Worm (Caenorhabditis elegans) whole organism, L3 larva: Measurements from ENCODE around the gene F59D12.2.

ENCODE experiments used
- R02D3.7 ChIP-seq: fragments of 150-350 bp; optimal IDR thresholded peaks from 2 replicates; lab custom pipeline; 2014; ENCODE audit warnings: missing biosample characterization, missing genetic modification characterization
- ZK546.5 ChIP-seq: sonication (generic microtip); optimal IDR thresholded peaks from 2 replicates; lab custom pipeline; 2017; ENCODE audit warnings: missing biosample characterization, missing genetic modification characterization
- aly-2 ChIP-seq: fragments of 150-350 bp; optimal IDR thresholded peaks from 2 replicates; lab custom pipeline; 2014; ENCODE audit warnings: missing biosample characterization, missing genetic modification characterization
- ama-1 ChIP-seq: fragments of 150-350 bp; optimal IDR thresholded peaks from 2 replicates; lab custom pipeline; 2018
- ceh-16 ChIP-seq: sonication (generic microtip); optimal IDR thresholded peaks from 2 replicates; lab custom pipeline; 2017; ENCODE audit warnings: missing biosample characterization, missing genetic modification characterization
- ceh-28 ChIP-seq: fragments of 150-350 bp; optimal IDR thresholded peaks from 2 replicates; lab custom pipeline; 2014; ENCODE audit warnings: missing biosample characterization, missing genetic modification reagents, missing genetic modification characterization
- ceh-82 ChIP-seq: fragments of 150-350 bp; optimal IDR thresholded peaks from 2 replicates; lab custom pipeline; 2014; ENCODE audit warnings: missing biosample characterization, missing genetic modification characterization
- ceh-9 ChIP-seq: sonication (generic microtip); optimal IDR thresholded peaks from 2 replicates; lab custom pipeline; 2018; ENCODE audit warnings: missing biosample characterization, missing genetic modification characterization
- daf-12 ChIP-seq: fragments of 150-350 bp; optimal IDR thresholded peaks from 2 replicates; lab custom pipeline; 2014; ENCODE audit warnings: missing biosample characterization, missing genetic modification reagents, missing genetic modification characterization
- egl-27 ChIP-seq: sonication (generic microtip); optimal IDR thresholded peaks from 4 replicates; lab custom pipeline; 2017; ENCODE audit warnings: missing biosample characterization, missing genetic modification reagents, missing genetic modification characterization
- egl-5 ChIP-seq: fragments of 150-350 bp; optimal IDR thresholded peaks from 2 replicates; lab custom pipeline; 2017; ENCODE audit warnings: missing biosample characterization, missing genetic modification reagents, missing genetic modification characterization, inconsistent platforms
- elt-1 ChIP-seq: fragments of 150-350 bp; optimal IDR thresholded peaks from 2 replicates; lab custom pipeline; 2014; ENCODE audit warnings: missing biosample characterization, missing genetic modification characterization
- elt-2 ChIP-seq: sonication (generic microtip); optimal IDR thresholded peaks from 2 replicates; lab custom pipeline; 2016; ENCODE audit warnings: missing genetic modification reagents, mild to moderate bottlenecking, missing genetic modification characterization, missing compliant biosample characterization
- elt-3 ChIP-seq, 3 experiments: fragments of 150-350 bp in 1 of 3; sonication (generic microtip) in 2 of 3; optimal IDR thresholded peaks; 2 replicates in 2 of 3; 4 replicates in 1 of 3; lab custom pipeline; 2014 to 2017; ENCODE audit warnings: missing biosample characterization in 3 of 3, missing genetic modification characterization in 3 of 3
- eor-1 ChIP-seq, 2 experiments: fragments of 150-350 bp; optimal IDR thresholded peaks; 2 replicates each; lab custom pipeline; 2014 to 2018; ENCODE audit warnings: missing biosample characterization in 2 of 2, missing genetic modification characterization in 2 of 2
- fkh-10 ChIP-seq: sonication (generic microtip); optimal IDR thresholded peaks from 2 replicates; lab custom pipeline; 2017; ENCODE audit warnings: missing biosample characterization, missing genetic modification reagents, missing genetic modification characterization
- fkh-2 ChIP-seq: fragments of 150-350 bp; optimal IDR thresholded peaks from 2 replicates; lab custom pipeline; 2014; ENCODE audit warnings: missing biosample characterization, missing genetic modification reagents, missing genetic modification characterization
- fos-1 ChIP-seq: fragments of 150-350 bp; optimal IDR thresholded peaks from 2 replicates; lab custom pipeline; 2014; ENCODE audit warnings: missing biosample characterization, missing genetic modification characterization
- hmg-11 ChIP-seq: sonication (generic microtip); optimal IDR thresholded peaks from 2 replicates; lab custom pipeline; 2016; ENCODE audit warnings: missing genetic modification characterization, missing compliant biosample characterization
- jun-1 ChIP-seq: fragments of 150-350 bp; optimal IDR thresholded peaks from 2 replicates; lab custom pipeline; 2014; ENCODE audit warnings: missing biosample characterization, missing genetic modification reagents, missing genetic modification characterization
- lin-15B ChIP-seq: fragments of 150-350 bp; optimal IDR thresholded peaks from 2 replicates; lab custom pipeline; 2014; ENCODE audit warnings: missing biosample characterization, missing genetic modification characterization
- lin-39 ChIP-seq: fragments of 150-350 bp; optimal IDR thresholded peaks from 2 replicates; lab custom pipeline; 2018; ENCODE audit warnings: missing biosample characterization, missing genetic modification reagents, missing genetic modification characterization
- lsy-12 ChIP-seq: sonication (generic microtip); optimal IDR thresholded peaks from 2 replicates; lab custom pipeline; 2016; ENCODE audit warnings: mild to moderate bottlenecking, missing genetic modification characterization, missing compliant biosample characterization
- mdl-1 ChIP-seq: fragments of 150-350 bp; optimal IDR thresholded peaks from 2 replicates; lab custom pipeline; 2014; ENCODE audit warnings: missing biosample characterization, missing genetic modification characterization
- mml-1 ChIP-seq: fragments of 150-350 bp; sonication (generic microtip); optimal IDR thresholded peaks from 3 replicates; lab custom pipeline; 2014; ENCODE audit warnings: missing biosample characterization, missing genetic modification characterization
- nfya-1 ChIP-seq: sonication (generic microtip); optimal IDR thresholded peaks from 2 replicates; lab custom pipeline; 2017; ENCODE audit warnings: missing genetic modification characterization, mild to moderate bottlenecking, missing compliant biosample characterization, antibody characterized with exemption, moderate library complexity; ENCODE audit not compliant: insufficient read depth
- nhr-11 ChIP-seq: fragments of 150-350 bp; optimal IDR thresholded peaks from 2 replicates; lab custom pipeline; 2014; ENCODE audit warnings: missing biosample characterization, missing genetic modification characterization
- nhr-12 ChIP-seq: fragments of 150-350 bp; optimal IDR thresholded peaks from 2 replicates; lab custom pipeline; 2014; ENCODE audit warnings: missing biosample characterization, missing genetic modification characterization
- nhr-23 ChIP-seq: fragments of 150-350 bp; optimal IDR thresholded peaks from 2 replicates; lab custom pipeline; 2014; ENCODE audit warnings: missing biosample characterization, missing genetic modification reagents, missing genetic modification characterization
- nhr-237 ChIP-seq: fragments of 150-350 bp; optimal IDR thresholded peaks from 2 replicates; lab custom pipeline; 2014; ENCODE audit warnings: missing biosample characterization, missing genetic modification characterization
- nhr-25 ChIP-seq: sonication (generic microtip); optimal IDR thresholded peaks from 2 replicates; lab custom pipeline; 2017; ENCODE audit warnings: missing biosample characterization, missing genetic modification characterization
- nhr-28 ChIP-seq: fragments of 150-350 bp; optimal IDR thresholded peaks from 2 replicates; lab custom pipeline; 2014; ENCODE audit warnings: missing biosample characterization, missing genetic modification characterization
- nhr-67 ChIP-seq: fragments of 150-350 bp; optimal IDR thresholded peaks from 2 replicates; lab custom pipeline; 2014; ENCODE audit warnings: missing biosample characterization, missing genetic modification characterization
- nhr-76 ChIP-seq: fragments of 150-350 bp; sonication (generic microtip); optimal IDR thresholded peaks from 5 replicates; lab custom pipeline; 2014; ENCODE audit warnings: missing biosample characterization, missing genetic modification characterization
- nhr-77 ChIP-seq: fragments of 150-350 bp; optimal IDR thresholded peaks from 2 replicates; lab custom pipeline; 2014; ENCODE audit warnings: missing biosample characterization, missing genetic modification characterization
- pha-4 ChIP-seq: fragments of 150-350 bp; optimal IDR thresholded peaks from 2 replicates; lab custom pipeline; 2014; ENCODE audit warnings: missing biosample characterization, missing genetic modification reagents, missing genetic modification characterization
- pqm-1 ChIP-seq: fragments of 150-350 bp; optimal IDR thresholded peaks from 2 replicates; lab custom pipeline; 2017; ENCODE audit warnings: missing biosample characterization, missing genetic modification characterization, inconsistent platforms
- sea-2 ChIP-seq: fragments of 150-350 bp; sonication (generic microtip); optimal IDR thresholded peaks from 4 replicates; lab custom pipeline; 2014; ENCODE audit warnings: missing biosample characterization, missing genetic modification reagents, missing genetic modification characterization
- snpc-4 ChIP-seq: fragments of 150-350 bp; optimal IDR thresholded peaks from 2 replicates; lab custom pipeline; 2014; ENCODE audit warnings: missing biosample characterization, missing genetic modification characterization
- tbx-2 ChIP-seq: sonication (generic microtip); optimal IDR thresholded peaks from 2 replicates; lab custom pipeline; 2016; ENCODE audit warnings: mild to moderate bottlenecking, missing genetic modification characterization, missing compliant biosample characterization
- unc-39 ChIP-seq: sonication (generic microtip); optimal IDR thresholded peaks from 4 replicates; lab custom pipeline; 2017; ENCODE audit warnings: missing biosample characterization, missing genetic modification characterization
- unc-62 ChIP-seq: fragments of 150-350 bp; sonication (generic microtip); optimal IDR thresholded peaks from 4 replicates; lab custom pipeline; 2014; ENCODE audit warnings: missing biosample characterization, missing genetic modification reagents, missing genetic modification characterization
- ztf-11 ChIP-seq: fragments of 150-350 bp; optimal IDR thresholded peaks from 2 replicates; lab custom pipeline; 2014; ENCODE audit warnings: missing biosample characterization, missing genetic modification characterization
- ztf-4 ChIP-seq: fragments of 150-350 bp; optimal IDR thresholded peaks from 2 replicates; lab custom pipeline; 2014; ENCODE audit warnings: missing biosample characterization, missing genetic modification characterization

Gene F59D12.2

DNA sequence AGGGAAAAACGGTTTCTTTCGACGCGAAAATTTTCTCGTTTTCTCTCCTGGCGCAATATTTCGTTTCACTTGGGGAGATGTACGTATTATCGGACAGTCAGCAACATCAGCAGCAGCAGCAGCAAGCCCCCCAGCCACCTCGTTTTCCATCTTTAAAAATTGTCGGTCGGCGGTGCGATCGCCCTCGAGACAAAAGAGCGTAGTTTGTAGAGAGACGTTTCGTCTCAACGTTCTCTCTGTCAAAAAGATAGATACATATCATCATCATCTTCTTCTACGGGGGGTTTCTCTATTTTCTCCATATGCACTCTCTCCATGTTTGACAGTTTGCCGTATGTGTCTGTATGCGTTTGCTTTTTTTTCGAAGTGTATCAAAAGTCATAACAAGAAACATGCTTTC is 34.1 kb upstream of the F59D12.2 start (continued):
- TF ChIP-seq ceh-82 (tag; lab: Kevin White, UChicago) (no peak), egl-5 (no peak), pha-4 (tag; lab: Kevin White, UChicago) (peak; percentile 44), daf-12 (tag; lab: Kevin White, UChicago) (no peak), nhr-76 (no peak), nfya-1 (tag; lab: Kevin White, UChicago) (peak; percentile 16), mml-1 (tag; lab: Kevin White, UChicago) (no peak), elt-1 (tag; lab: Kevin White, UChicago) (no peak), nhr-77 (tag; lab: Kevin White, UChicago) (no peak), lsy-12 (tag; lab: Kevin White, UChicago) (no peak), egl-27 (tag; lab: Kevin White, UChicago) (no peak), unc-62 (no peak), fos-1 (tag; lab: Kevin White, UChicago) (no peak), tbx-2 (tag; lab: Kevin White, UChicago) (no peak), unc-39 (tag; lab: Kevin White, UChicago) (no peak), nhr-237 (tag; lab: Kevin White, UChicago) (no peak), elt-2 (tag; lab: Kevin White, UChicago) (peak; percentile 63), ceh-28 (tag; lab: Kevin White, UChicago) (peak; percentile 25), fkh-10 (GFP tag; lab: Kevin White, UChicago) (no peak), snpc-4 (no peak), ama-1 (lab: Kevin White, UChicago) (no peak), R02D3.7 (peak; percentile 13), nhr-12 (no peak), aly-2 (tag; lab: Kevin White, UChicago) (no peak)

DNA sequence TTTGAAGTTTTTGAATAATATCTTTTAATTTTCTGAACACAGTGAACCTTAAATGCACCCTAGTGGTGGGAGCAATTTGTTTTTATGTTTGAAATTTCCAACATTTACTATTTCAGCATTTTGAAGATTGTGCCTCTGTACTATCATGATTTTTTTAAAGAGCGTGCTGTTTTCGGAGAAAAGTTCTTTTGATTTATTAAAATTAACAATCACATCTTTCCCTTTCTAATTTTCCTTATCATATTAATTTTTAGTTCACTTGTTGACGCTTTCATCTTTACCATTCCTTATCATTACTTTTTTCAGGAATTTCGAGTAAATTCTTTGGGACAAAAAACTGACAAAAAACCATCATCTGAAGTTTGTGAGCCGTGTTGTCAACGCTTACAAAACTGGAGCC is 32.4 kb upstream of the F59D12.2 start, which contains the start of gene nhr-48:
Gene nhr-48 (plus strand): TSS at position 301 of the 400 bp plus-strand sequence.
- TF ChIP-seq nhr-11 (tag; lab: Kevin White, UChicago) (no peak), nfya-1 (tag; lab: Kevin White, UChicago) (no peak), pha-4 (tag; lab: Kevin White, UChicago) (no peak), fos-1 (tag; lab: Kevin White, UChicago) (no peak), mdl-1 (tag; lab: Kevin White, UChicago) (no peak), elt-3 (tag; optimal IDR thresholded peaks at IDR 0.05; lab: Kevin White, UChicago) (no peak), egl-5 (no peak), hmg-11 (tag; lab: Kevin White, UChicago) (no peak)

DNA sequence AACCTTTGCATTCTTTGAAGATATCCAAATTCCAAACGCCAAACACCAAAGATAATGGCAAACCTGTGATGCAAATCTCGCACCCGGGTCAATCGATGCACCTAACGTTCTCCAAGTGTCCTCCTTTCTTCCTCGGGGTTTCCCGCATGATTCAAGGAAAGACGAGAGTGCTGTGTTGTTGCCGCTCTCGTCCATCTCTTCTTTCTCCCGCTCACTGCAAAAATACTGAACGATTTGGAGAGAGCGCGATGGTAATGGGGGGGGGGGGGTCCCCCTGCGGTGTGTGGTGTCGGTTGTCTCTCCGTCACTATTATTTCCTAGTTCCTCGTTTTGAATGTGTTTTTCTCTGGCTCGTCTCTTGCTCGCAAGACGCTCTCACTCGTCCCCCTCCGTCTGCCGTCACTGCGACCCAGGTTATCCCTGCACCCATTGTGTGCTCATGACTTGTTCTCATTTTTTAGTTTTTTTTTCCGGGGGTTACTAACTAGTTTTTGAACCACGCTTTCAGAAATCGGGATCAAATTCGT is 31.9 kb upstream of the F59D12.2 start:
- no peak for TF ChIP-seq ceh-82 (tag; lab: Kevin White, UChicago)
- TF ChIP-seq jun-1 (tag; lab: Kevin White, UChicago) = peak; percentile 90
- peak; percentile 49 for TF ChIP-seq lin-15B
- TF ChIP-seq snpc-4 = peak; percentile 84
- TF ChIP-seq ztf-4 (tag; lab: Kevin White, UChicago) = no peak
- TF ChIP-seq fkh-10 (GFP tag; lab: Kevin White, UChicago) = peak; percentile 83
- peak; percentile 61 for TF ChIP-seq elt-2 (tag; lab: Kevin White, UChicago)
- TF ChIP-seq lsy-12 (tag; lab: Kevin White, UChicago) = peak; percentile 48
- TF ChIP-seq fkh-2 (tag; lab: Kevin White, UChicago) = no peak
- no peak for TF ChIP-seq nhr-25 (tag; lab: Kevin White, UChicago)
- TF ChIP-seq nhr-77 (tag; lab: Kevin White, UChicago) = no peak
- TF ChIP-seq lin-39 (tag; lab: Kevin White, UChicago) = peak; percentile 97
- TF ChIP-seq mdl-1 (tag; lab: Kevin White, UChicago) = peak; percentile 88
- no peak for TF ChIP-seq nhr-28 (tag; lab: Kevin White, UChicago)
- TF ChIP-seq pha-4 (tag; lab: Kevin White, UChicago) = peak; percentile 88
- no peak for TF ChIP-seq sea-2 (GFP tag; lab: Kevin White, UChicago)
- TF ChIP-seq elt-3 (tag; optimal IDR thresholded peaks at IDR 0.05; lab: Kevin White, UChicago) = no peak
- no peak for TF ChIP-seq ceh-16 (tag; lab: Kevin White, UChicago)
- no peak for TF ChIP-seq nhr-12
- TF ChIP-seq ama-1 (lab: Kevin White, UChicago) = peak; percentile 61
- peak; percentile 79 for TF ChIP-seq hmg-11 (tag; lab: Kevin White, UChicago)
- peak; percentile 51 for TF ChIP-seq elt-1 (tag; lab: Kevin White, UChicago)
- peak; percentile 93 for TF ChIP-seq egl-27 (tag; lab: Kevin White, UChicago)
- TF ChIP-seq ceh-9 (tag; lab: Kevin White, UChicago) = no peak
- no peak for TF ChIP-seq ZK546.5 (tag; lab: Kevin White, UChicago)
- TF ChIP-seq nfya-1 (tag; lab: Kevin White, UChicago) = peak; percentile 86
- peak; percentile 16 for TF ChIP-seq fos-1 (tag; lab: Kevin White, UChicago)
- TF ChIP-seq mml-1 (tag; lab: Kevin White, UChicago) = no peak
- peak; percentile 77 for TF ChIP-seq nhr-23 (tag; lab: Kevin White, UChicago)
- no peak for TF ChIP-seq eor-1 (tag; optimal IDR thresholded peaks at IDR 0.05; lab: Kevin White, UChicago)
- TF ChIP-seq ztf-11 (tag; lab: Kevin White, UChicago) = no peak
- peak; percentile 61 for TF ChIP-seq unc-62
- peak; percentile 59 for TF ChIP-seq pqm-1 (tag; lab: Kevin White, UChicago)
- no peak for TF ChIP-seq nhr-67 (tag; lab: Kevin White, UChicago)
- TF ChIP-seq ceh-28 (tag; lab: Kevin White, UChicago) = peak; percentile 77
- no peak for TF ChIP-seq aly-2 (tag; lab: Kevin White, UChicago)
- TF ChIP-seq nhr-237 (tag; lab: Kevin White, UChicago) = no peak
- TF ChIP-seq R02D3.7 = peak; percentile 47
- TF ChIP-seq unc-39 (tag; lab: Kevin White, UChicago) = no peak
- TF ChIP-seq egl-5 = peak; percentile 65
- TF ChIP-seq nhr-11 (tag; lab: Kevin White, UChicago) = peak; percentile 83
- no peak for TF ChIP-seq daf-12 (tag; lab: Kevin White, UChicago)
- TF ChIP-seq tbx-2 (tag; lab: Kevin White, UChicago) = peak; percentile 44
